Fruit fly (Drosophila melanogaster): ENCODE data around the gene CG43307.

CG43307 gene

dm6 chr2L:5811274-5811673 is at the start of gene CG43307:
Gene CG43307 (plus strand): TSS chr2L:5811574.
- TF ChIP-seq CG17801 (GFP tag; optimal IDR thresholded peaks at IDR 0.05; ENCODE audit: partially characterized antibody) = no peak

dm6 chr2L:5765139-5765538 is 46.2 kb upstream of the CG43307 start:
- TF ChIP-seq CG17801 (GFP tag; optimal IDR thresholded peaks at IDR 0.05; ENCODE audit: partially characterized antibody) = no peak

- no peak for TF ChIP-seq CG17801 (GFP tag; optimal IDR thresholded peaks at IDR 0.05; ENCODE audit: partially characterized antibody)
Observed at dm6 chr2L:5766042-5766441, 45.3 kb upstream of the CG43307 start, which contains the start of gene obst-E. Gene obst-E (minus strand): TSS chr2L:5766142.

- TF ChIP-seq CG17801 (GFP tag; optimal IDR thresholded peaks at IDR 0.05; ENCODE audit: partially characterized antibody) = no peak
Observed at dm6 chr2L:5766498-5767008, 44.8 kb upstream of the CG43307 start.

dm6 chr2L:5771179-5771578 is 40.2 kb upstream of the CG43307 start:
- TF ChIP-seq CG17801 (GFP tag; optimal IDR thresholded peaks at IDR 0.05; ENCODE audit: partially characterized antibody) = no peak

dm6 chr2L:5772262-5772661 is 39.1 kb upstream of the CG43307 start:
- no peak for TF ChIP-seq CG17801 (GFP tag; optimal IDR thresholded peaks at IDR 0.05; ENCODE audit: partially characterized antibody)

dm6 chr2L:5778157-5778556 is 33.2 kb upstream of the CG43307 start:
- TF ChIP-seq CG17801 (GFP tag; optimal IDR thresholded peaks at IDR 0.05; ENCODE audit: partially characterized antibody) = no peak

dm6 chr2L:5780703-5781102 is 30.7 kb upstream of the CG43307 start:
- TF ChIP-seq CG17801 (GFP tag; optimal IDR thresholded peaks at IDR 0.05; ENCODE audit: partially characterized antibody) = no peak

dm6 chr2L:5781181-5781580 is 30.2 kb upstream of the CG43307 start:
- no peak for TF ChIP-seq CG17801 (GFP tag; optimal IDR thresholded peaks at IDR 0.05; ENCODE audit: partially characterized antibody)

dm6 chr2L:5782866-5783265 is 28.5 kb upstream of the CG43307 start:
- TF ChIP-seq CG17801 (GFP tag; optimal IDR thresholded peaks at IDR 0.05; ENCODE audit: partially characterized antibody) = no peak

- no peak for TF ChIP-seq CG17801 (GFP tag; optimal IDR thresholded peaks at IDR 0.05; ENCODE audit: partially characterized antibody)
Observed at dm6 chr2L:5783731-5784130, 27.6 kb upstream of the CG43307 start, which contains the start of gene CG31913. Gene CG31913 (plus strand): TSS chr2L:5784031.

- no peak for TF ChIP-seq CG17801 (GFP tag; optimal IDR thresholded peaks at IDR 0.05; ENCODE audit: partially characterized antibody)
Observed at dm6 chr2L:5789268-5789667, 22.1 kb upstream of the CG43307 start.

dm6 chr2L:5790799-5791526 is 20.4 kb upstream of the CG43307 start:
- no peak for TF ChIP-seq CG17801 (GFP tag; optimal IDR thresholded peaks at IDR 0.05; ENCODE audit: partially characterized antibody)

dm6 chr2L:5793098-5793497 is 18.3 kb upstream of the CG43307 start:
- no peak for TF ChIP-seq CG17801 (GFP tag; optimal IDR thresholded peaks at IDR 0.05; ENCODE audit: partially characterized antibody)

dm6 chr2L:5795192-5795591 is 16.2 kb upstream of the CG43307 start:
- no peak for TF ChIP-seq CG17801 (GFP tag; optimal IDR thresholded peaks at IDR 0.05; ENCODE audit: partially characterized antibody)

- TF ChIP-seq CG17801 (GFP tag; optimal IDR thresholded peaks at IDR 0.05; ENCODE audit: partially characterized antibody) = no peak
Observed at dm6 chr2L:5797977-5798376, 13.4 kb upstream of the CG43307 start.

- TF ChIP-seq CG17801 (GFP tag; optimal IDR thresholded peaks at IDR 0.05; ENCODE audit: partially characterized antibody) = no peak
Observed at dm6 chr2L:5798629-5799028, 12.7 kb upstream of the CG43307 start.
